Worm (Caenorhabditis elegans) whole organism, L4 larva: ENCODE results near the gene F26F4.6.

ENCODE experiments used
- D1046.2 ChIP-seq: fragments of 200-800 bp; sonication (Bioruptor generic); IDR thresholded peaks from 2 replicates; pipeline ENCODE4 v1.3.6; 2022; ENCODE audit warnings: missing genetic modification characterization, missing compliant biosample characterization
- F37D6.2 ChIP-seq: sonication (generic microtip); optimal IDR thresholded peaks from 2 replicates; lab custom pipeline; 2016; ENCODE audit warnings: mild to moderate bottlenecking, missing genetic modification characterization, missing compliant biosample characterization
- F49E8.2 ChIP-seq: sonication (generic microtip); optimal IDR thresholded peaks from 2 replicates; lab custom pipeline; 2016; ENCODE audit warnings: missing compliant biosample characterization, mild to moderate bottlenecking, missing genetic modification characterization, borderline replicate concordance
- T20F7.1 ChIP-seq: fragments of 200-800 bp; sonication (Bioruptor generic); optimal IDR thresholded peaks from 2 replicates; lab custom pipeline; 2018; ENCODE audit warnings: mild to moderate bottlenecking, missing genetic modification characterization, missing compliant biosample characterization
- Y105C5A.15 ChIP-seq: fragments of 200-800 bp; sonication (Bioruptor generic); IDR thresholded peaks from 2 replicates; pipeline ENCODE4 v1.3.6; 2022; ENCODE audit warnings: missing genetic modification characterization, missing compliant biosample characterization
- Y48G9A.11 ChIP-seq: fragments of 200-800 bp; sonication (Bioruptor generic); IDR thresholded peaks from 2 replicates; pipeline ENCODE4 v1.3.6; 2022; ENCODE audit warnings: missing genetic modification reagents, missing genetic modification characterization, missing compliant biosample characterization
- attf-4 ChIP-seq: sonication (generic microtip); optimal IDR thresholded peaks from 3 replicates; lab custom pipeline; 2017; ENCODE audit warnings: missing biosample characterization, missing genetic modification characterization
- ceh-28 ChIP-seq: fragments of 150-350 bp; optimal IDR thresholded peaks from 2 replicates; lab custom pipeline; 2014; ENCODE audit warnings: missing biosample characterization, missing genetic modification reagents, missing genetic modification characterization
- ces-1 ChIP-seq: fragments of 150-350 bp; sonication (generic microtip); optimal IDR thresholded peaks from 4 replicates; lab custom pipeline; 2014; ENCODE audit warnings: missing biosample characterization, missing genetic modification reagents, missing genetic modification characterization
- daf-12 ChIP-seq: fragments of 150-350 bp; optimal IDR thresholded peaks from 2 replicates; lab custom pipeline; 2014; ENCODE audit warnings: missing biosample characterization, missing genetic modification reagents, missing genetic modification characterization
- daf-16 ChIP-seq, 3 experiments: sonication (generic microtip); optimal IDR thresholded peaks; 2 replicates each; lab custom pipeline; 2016 to 2017; ENCODE audit warnings: missing genetic modification characterization in 3 of 3, missing genetic modification reagents in 3 of 3, mild to moderate bottlenecking in 2 of 3, missing compliant biosample characterization in 2 of 3, missing biosample characterization in 1 of 3, moderate library complexity in 1 of 3
- dmd-6 ChIP-seq: fragments of 200-800 bp; sonication (Bioruptor generic); IDR thresholded peaks from 2 replicates; pipeline ENCODE4 v1.3.6; 2022; ENCODE audit warnings: missing genetic modification reagents, missing genetic modification characterization, missing compliant biosample characterization
- dpl-1 ChIP-seq: fragments of 150-350 bp; optimal IDR thresholded peaks from 2 replicates; lab custom pipeline; 2014; ENCODE audit warnings: missing biosample characterization, missing genetic modification reagents, missing genetic modification characterization
- dve-1 ChIP-seq: sonication (generic microtip); optimal IDR thresholded peaks from 2 replicates; lab custom pipeline; 2017; ENCODE audit warnings: antibody characterized with exemption, mild to moderate bottlenecking, missing genetic modification characterization, missing compliant biosample characterization; ENCODE audit not compliant: insufficient read depth
- fkh-10 ChIP-seq: fragments of 150-350 bp; optimal IDR thresholded peaks from 2 replicates; lab custom pipeline; 2014; ENCODE audit warnings: missing biosample characterization, missing genetic modification reagents, missing genetic modification characterization
- fos-1 ChIP-seq: fragments of 150-350 bp; optimal IDR thresholded peaks from 2 replicates; lab custom pipeline; 2014; ENCODE audit warnings: missing biosample characterization, missing genetic modification characterization
- hlh-11 ChIP-seq: fragments of 200-800 bp; sonication (Bioruptor generic); optimal IDR thresholded peaks from 2 replicates; lab custom pipeline; 2018; ENCODE audit warnings: mild to moderate bottlenecking, missing genetic modification characterization, missing compliant biosample characterization
- hmg-1.1 ChIP-seq: fragments of 200-800 bp; sonication (Bioruptor generic); IDR thresholded peaks from 2 replicates; pipeline ENCODE4 v1.3.6; 2022; ENCODE audit warnings: missing genetic modification reagents, missing genetic modification characterization, missing compliant biosample characterization
- jun-1 ChIP-seq: fragments of 150-350 bp; optimal IDR thresholded peaks from 2 replicates; lab custom pipeline; 2014; ENCODE audit warnings: missing biosample characterization, missing genetic modification reagents, missing genetic modification characterization
- lin-1 ChIP-seq: fragments of 200-800 bp; sonication (Bioruptor generic); IDR thresholded peaks from 2 replicates; pipeline ENCODE4 v1.3.6; 2022; ENCODE audit warnings: missing genetic modification reagents, missing genetic modification characterization, missing compliant biosample characterization
- lin-13 ChIP-seq: fragments of 150-350 bp; optimal IDR thresholded peaks from 2 replicates; lab custom pipeline; 2014; ENCODE audit warnings: missing biosample characterization, missing genetic modification reagents, missing genetic modification characterization
- lin-38 ChIP-seq: fragments of 200-800 bp; sonication (Bioruptor generic); IDR thresholded peaks from 2 replicates; pipeline ENCODE4 v1.3.6; 2022; ENCODE audit warnings: missing genetic modification reagents, missing genetic modification characterization, missing compliant biosample characterization
- lsy-2 ChIP-seq, 2 experiments: fragments of 150-350 bp in 1 of 2; sonication (generic microtip) in 1 of 2; optimal IDR thresholded peaks; 2 replicates each; lab custom pipeline; 2014 to 2017; ENCODE audit warnings: missing biosample characterization in 2 of 2, missing genetic modification characterization in 2 of 2
- mdt-29 ChIP-seq: fragments of 200-800 bp; sonication (Bioruptor generic); IDR thresholded peaks from 2 replicates; pipeline ENCODE4 v1.3.6; 2022; ENCODE audit warnings: missing genetic modification reagents, missing genetic modification characterization, missing compliant biosample characterization
- mep-1 ChIP-seq: fragments of 150-350 bp; sonication (generic microtip); optimal IDR thresholded peaks from 3 replicates; lab custom pipeline; 2014; ENCODE audit warnings: missing biosample characterization, missing genetic modification characterization
- mes-2 ChIP-seq: sonication (generic microtip); optimal IDR thresholded peaks from 2 replicates; lab custom pipeline; 2016; ENCODE audit warnings: missing genotype, mild to moderate bottlenecking, missing genetic modification characterization, missing compliant biosample characterization; ENCODE audit not compliant: poor library complexity, severe bottlenecking
- mxl-3 ChIP-seq: fragments of 200-800 bp; sonication (Bioruptor generic); optimal IDR thresholded peaks from 2 replicates; lab custom pipeline; 2018; ENCODE audit warnings: mild to moderate bottlenecking, missing genetic modification characterization, missing compliant biosample characterization
- nhr-237 ChIP-seq: sonication (generic microtip); optimal IDR thresholded peaks from 2 replicates; lab custom pipeline; 2017; ENCODE audit warnings: missing biosample characterization, missing genetic modification characterization
- nhr-25 ChIP-seq: sonication (generic microtip); optimal IDR thresholded peaks from 2 replicates; lab custom pipeline; 2017; ENCODE audit warnings: missing genetic modification characterization, mild to moderate bottlenecking, missing compliant biosample characterization, antibody characterized with exemption, moderate library complexity, borderline replicate concordance; ENCODE audit not compliant: insufficient read depth
- nhr-28 ChIP-seq: fragments of 150-350 bp; optimal IDR thresholded peaks from 2 replicates; lab custom pipeline; 2014; ENCODE audit warnings: missing biosample characterization, missing genetic modification characterization
- nhr-42 ChIP-seq: fragments of 200-800 bp; sonication (Bioruptor generic); IDR thresholded peaks from 2 replicates; pipeline ENCODE4 v1.3.6; 2022; ENCODE audit warnings: missing genetic modification characterization, missing compliant biosample characterization
- pqm-1 ChIP-seq: sonication (generic microtip); optimal IDR thresholded peaks from 2 replicates; lab custom pipeline; 2017; ENCODE audit warnings: missing biosample characterization, missing genetic modification characterization
- unc-130 ChIP-seq: sonication (generic microtip); optimal IDR thresholded peaks from 2 replicates; lab custom pipeline; 2016; ENCODE audit warnings: missing genetic modification reagents, missing genetic modification characterization, missing compliant biosample characterization
- unc-39 ChIP-seq: sonication (generic microtip); optimal IDR thresholded peaks from 2 replicates; lab custom pipeline; 2017; ENCODE audit warnings: missing biosample characterization, missing genetic modification characterization
- unc-62 ChIP-seq, 3 experiments: fragments of 150-350 bp in 1 of 3; sonication (generic microtip); optimal IDR thresholded peaks in 2 of 3; peaks in 1 of 3; 1 replicate in 1 of 3; 2 replicates in 2 of 3; lab custom pipeline; 2014 to 2017; ENCODE audit warnings: missing biosample characterization in 3 of 3, missing genetic modification characterization in 3 of 3, missing genetic modification reagents in 3 of 3, missing genotype in 1 of 3
- zag-1 ChIP-seq: fragments of 150-350 bp; optimal IDR thresholded peaks from 2 replicates; lab custom pipeline; 2014; ENCODE audit warnings: missing biosample characterization, missing genetic modification characterization
- zip-11 ChIP-seq: fragments of 200-800 bp; sonication (Bioruptor generic); IDR thresholded peaks from 2 replicates; pipeline ENCODE4 v1.3.6; 2022; ENCODE audit warnings: missing genetic modification characterization, missing compliant biosample characterization

The F26F4.6 gene

DNA sequence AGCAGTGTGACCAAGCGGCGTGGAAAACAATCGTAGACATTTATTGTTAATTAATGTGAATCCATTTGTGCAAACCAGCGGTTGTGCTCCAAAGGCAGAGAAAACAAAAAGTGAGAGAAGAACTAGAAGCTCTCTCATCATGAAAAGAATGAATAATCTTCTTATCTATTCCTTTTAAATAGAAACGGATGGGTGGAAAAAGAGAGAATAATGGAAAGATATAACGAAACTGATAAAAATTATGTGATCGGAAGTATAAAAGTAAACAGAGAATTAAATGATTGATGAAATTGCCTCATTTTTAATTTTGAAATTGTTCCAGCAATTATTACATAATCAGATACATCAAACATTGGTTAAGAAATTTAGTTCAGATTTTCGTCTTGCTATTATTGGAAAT is 10.0 kb downstream of the F26F4.6 start, which contains the start of gene clec-5:
Gene clec-5, minus strand, starts transcription at position 178 of the 400 bp plus-strand sequence.
- TF ChIP-seq nhr-25 (tag; lab: Kevin White, UChicago), result no peak
- no peak for TF ChIP-seq daf-16 (GFP tag; optimal IDR thresholded peaks at IDR 0.05; lab: Kevin White, UChicago)
- peak; percentile 17 for TF ChIP-seq daf-16 (tag; optimal IDR thresholded peaks at IDR 0.05; lab: Kevin White, UChicago)
- peak; percentile 13 for TF ChIP-seq dve-1 (tag; lab: Kevin White, UChicago)
- peak; percentile 56 for TF ChIP-seq pqm-1 (tag; lab: Kevin White, UChicago)
- no peak for TF ChIP-seq T20F7.1 (GFP tag; lab: Kevin White, UChicago)
- TF ChIP-seq mxl-3, result no peak

DNA sequence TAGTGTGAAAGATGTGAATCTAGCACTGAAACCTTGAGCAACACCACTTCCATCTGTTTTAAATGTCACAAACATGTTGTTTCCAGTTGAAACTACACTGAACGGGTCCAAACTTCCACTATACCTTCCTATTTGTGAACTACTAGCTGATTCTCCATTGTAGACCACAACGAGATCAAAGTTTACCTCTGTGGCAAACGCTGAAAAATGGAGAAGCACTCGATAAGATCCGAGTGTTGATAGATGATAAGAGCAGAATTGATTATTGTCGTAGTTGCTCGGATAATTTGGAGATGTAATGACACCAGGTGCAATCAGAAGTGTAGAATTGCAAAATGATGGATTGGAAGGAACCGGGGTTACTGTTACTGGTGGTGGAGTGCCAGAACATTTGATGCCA is 11.5 kb downstream of the F26F4.6 start:
- TF ChIP-seq dmd-6 (0 out of 2 replicates have a peak, but pooled peaks have one; percentile 17), daf-16 (GFP tag; optimal IDR thresholded peaks at IDR 0.05; lab: Kevin White, UChicago) (no peak), daf-16 (tag; optimal IDR thresholded peaks at IDR 0.05; lab: Kevin White, UChicago) (peak; percentile 22), pqm-1 (tag; lab: Kevin White, UChicago) (peak; percentile 38), mxl-3 (no peak), nhr-237 (tag; lab: Kevin White, UChicago) (no peak), nhr-28 (tag; lab: Kevin White, UChicago) (peak; percentile 11), hlh-11 (peak; percentile 12)

- TF ChIP-seq ceh-28 (tag; lab: Kevin White, UChicago) (peak; percentile 38), lin-38 (GFP tag; lab: Robert Waterston, UW) (peak; percentile 62), zip-11 (GFP tag; lab: Robert Waterston, UW) (no peak)
Observed at ce11 chrIII:4879445-4879844, 14.0 kb downstream of the F26F4.6 start, which contains the start of gene C35D10.1. Gene C35D10.1 (plus strand): TSS chrIII:4879745.

DNA sequence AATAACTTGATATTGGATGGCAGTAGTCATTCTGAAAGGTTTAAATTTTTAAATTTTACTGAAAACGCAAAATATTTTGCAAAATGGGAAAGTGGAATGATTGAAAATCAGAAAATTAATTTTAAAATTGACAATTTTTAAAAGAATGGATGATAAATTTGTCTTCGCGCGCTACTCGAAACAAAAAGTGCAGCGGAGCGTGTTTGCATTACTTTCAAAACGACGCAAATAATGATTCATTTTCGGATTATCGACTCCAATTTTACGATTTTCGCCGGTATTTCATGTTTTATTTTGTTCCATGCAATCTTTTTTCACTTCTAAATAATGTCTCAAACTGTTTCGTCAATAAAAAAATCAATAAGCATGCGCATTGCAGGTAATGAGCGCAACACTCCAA is 15.2 kb downstream of the F26F4.6 start, which contains the start of the genes tost-1 and arx-6:
Gene tost-1, minus strand, starts transcription at position 31 of the 400 bp plus-strand sequence.
Gene arx-6, plus strand, starts transcription at position 378 of the 400 bp plus-strand sequence.
- TF ChIP-seq lin-38 (GFP tag; lab: Robert Waterston, UW) (peak; percentile 93), nhr-25 (tag; lab: Kevin White, UChicago) (no peak), dpl-1 (GFP tag; lab: Kevin White, UChicago) (peak; percentile 84), lsy-2 (tag; optimal IDR thresholded peaks at IDR 0.05; lab: Kevin White, UChicago) (peak in 1 of 2 experiments; percentile 69), fkh-10 (GFP tag; lab: Kevin White, UChicago) (peak; percentile 19), jun-1 (tag; lab: Kevin White, UChicago) (no peak), mes-2 (tag; lab: Kevin White, UChicago) (peak; percentile 81), attf-4 (tag; lab: Kevin White, UChicago) (no peak)

- TF ChIP-seq F37D6.2 (tag; lab: Kevin White, UChicago) (no peak), unc-39 (no peak), hmg-1.1 (peak; percentile 53; the same call in 1 of the 2 replicates), mdt-29 (GFP tag; lab: Robert Waterston, UW) (no peak), fos-1 (no peak), zag-1 (tag; lab: Kevin White, UChicago) (no peak), lsy-2 (tag; optimal IDR thresholded peaks at IDR 0.05; lab: Kevin White, UChicago) (no peak), nhr-25 (tag; lab: Kevin White, UChicago) (no peak), pqm-1 (tag; lab: Kevin White, UChicago) (no peak), mes-2 (tag; lab: Kevin White, UChicago) (no peak), nhr-42 (GFP tag; lab: Robert Waterston, UW) (no peak), unc-62 (GFP tag; optimal IDR thresholded peaks at IDR 0.05 in 1 of 2; lab: Kevin White, UChicago) (peak in 1 of 2 experiments; percentile 77), unc-62 (tag; optimal IDR thresholded peaks at IDR 0.05; lab: Kevin White, UChicago) (no peak)
Observed at ce11 chrIII:4875663-4876062, 17.8 kb downstream of the F26F4.6 start.

- no peak for TF ChIP-seq ceh-28 (tag; lab: Kevin White, UChicago)
- TF ChIP-seq Y48G9A.11 (GFP tag; lab: Robert Waterston, UW), result no peak
- TF ChIP-seq daf-16 (GFP tag; optimal IDR thresholded peaks at IDR 0.05; lab: Kevin White, UChicago), result no peak
- TF ChIP-seq daf-16 (tag; optimal IDR thresholded peaks at IDR 0.05; lab: Kevin White, UChicago), result no peak
- no peak for TF ChIP-seq zip-11 (GFP tag; lab: Robert Waterston, UW)
- TF ChIP-seq lin-1 (GFP tag; lab: Robert Waterston, UW), result no peak
- TF ChIP-seq unc-130 (GFP tag; lab: Kevin White, UChicago), result no peak
- no peak for TF ChIP-seq ces-1
- TF ChIP-seq mep-1 (tag; lab: Kevin White, UChicago), result no peak
- TF ChIP-seq hmg-1.1, result no peak
- TF ChIP-seq Y105C5A.15 (GFP tag; lab: Robert Waterston, UW), result no peak
- TF ChIP-seq D1046.2 (GFP tag; lab: Robert Waterston, UW), result no peak
- TF ChIP-seq daf-12 (tag; lab: Kevin White, UChicago), result no peak
- no peak for TF ChIP-seq lin-13 (GFP tag; lab: Kevin White, UChicago)
- TF ChIP-seq F49E8.2, result no peak
Observed at ce11 chrIII:4874671-4875070, 18.8 kb downstream of the F26F4.6 start, which contains the start of gene C35D10.12. Gene C35D10.12 (minus strand): TSS chrIII:4874771.
